Worm (Caenorhabditis elegans): ENCODE measurements around the gene pigm-1.

The pigm-1 gene

ce11 chrII:11347878-11348556, at the start of gene pigm-1, which contains the start of gene B0491.6:
Gene pigm-1 (plus strand): TSS chrII:11348445.
Gene B0491.6 (minus strand): TSS chrII:11348343.
- no peak for TF ChIP-seq T26A8.4 (GFP tag; IDR thresholded peaks at IDR 0.05)
- no peak for TF ChIP-seq nhr-10 (tag; optimal IDR thresholded peaks at IDR 0.05)
- TF ChIP-seq ztf-11 (tag; optimal IDR thresholded peaks at IDR 0.05): no peak
- no peak; the same call in 1 of the 2 replicates for TF ChIP-seq hmg-1.1 (GFP tag; IDR thresholded peaks at IDR 0.05)
- no peak for TF ChIP-seq skn-1 (tag; optimal IDR thresholded peaks at IDR 0.05)
- no peak for TF ChIP-seq ztf-7 (tag; optimal IDR thresholded peaks at IDR 0.05)
- no peak for TF ChIP-seq madf-5 (GFP tag; IDR thresholded peaks at IDR 0.05)
- TF ChIP-seq tra-1 (GFP tag; IDR thresholded peaks at IDR 0.05): no peak
- TF ChIP-seq mdl-1 (tag; optimal IDR thresholded peaks at IDR 0.05): peak in 1 of 2 experiments; percentile 56
- TF ChIP-seq unc-62 (GFP tag; optimal IDR thresholded peaks at IDR 0.05 in 1 of 2): peak in 1 of 2 experiments; percentile 83
- TF ChIP-seq unc-62 (tag; optimal IDR thresholded peaks at IDR 0.05): no peak
- no peak for TF ChIP-seq ama-1 (optimal IDR thresholded peaks at IDR 0.05)
- TF ChIP-seq egl-43 (GFP tag; IDR thresholded peaks at IDR 0.05): no peak
- TF ChIP-seq cey-2 (tag; optimal IDR thresholded peaks at IDR 0.05; ENCODE audit: borderline replicate concordance, insufficient read depth): no peak
- no peak for TF ChIP-seq R02D3.7 (tag; optimal IDR thresholded peaks at IDR 0.05)
- TF ChIP-seq nhr-77 (tag; optimal IDR thresholded peaks at IDR 0.05): no peak
- TF ChIP-seq lsy-2 (tag; optimal IDR thresholded peaks at IDR 0.05): peak; percentile 39 to 82
- no peak for TF ChIP-seq zfp-2 (tag; optimal IDR thresholded peaks at IDR 0.05)
- TF ChIP-seq lin-15B (tag; optimal IDR thresholded peaks at IDR 0.05): no peak
- TF ChIP-seq dve-1 (tag; optimal IDR thresholded peaks at IDR 0.05; ENCODE audit: insufficient read depth): peak; percentile 76
- TF ChIP-seq aly-2 (tag; optimal IDR thresholded peaks at IDR 0.05): no peak
- no peak for TF ChIP-seq ZK337.2 (GFP tag; IDR thresholded peaks at IDR 0.05)
- no peak for TF ChIP-seq dmd-9 (GFP tag; IDR thresholded peaks at IDR 0.05)
- no peak for TF ChIP-seq ceh-28 (tag; optimal IDR thresholded peaks at IDR 0.05)
- no peak for TF ChIP-seq lin-13 (GFP tag; optimal IDR thresholded peaks at IDR 0.05)
- no peak for TF ChIP-seq nhr-111 (GFP tag; optimal IDR thresholded peaks at IDR 0.05)
- no peak for TF ChIP-seq nhr-76 (tag; optimal IDR thresholded peaks at IDR 0.05)
- TF ChIP-seq ceh-20 (GFP tag; IDR thresholded peaks at IDR 0.05): no peak
- TF ChIP-seq nhr-42 (GFP tag; IDR thresholded peaks at IDR 0.05): no peak
- no peak for TF ChIP-seq attf-4 (tag; optimal IDR thresholded peaks at IDR 0.05)
- TF ChIP-seq lin-39 (tag; optimal IDR thresholded peaks at IDR 0.05): no peak
- TF ChIP-seq F44E2.7 (GFP tag; IDR thresholded peaks at IDR 0.05): no peak
- TF ChIP-seq ceh-82 (tag; optimal IDR thresholded peaks at IDR 0.05): no peak
- no peak for TF ChIP-seq D1046.2 (GFP tag; IDR thresholded peaks at IDR 0.05)
- peak; percentile 90 for TF ChIP-seq hlh-30 (tag; optimal IDR thresholded peaks at IDR 0.05; ENCODE audit: insufficient read depth)
- TF ChIP-seq lin-38 (GFP tag; IDR thresholded peaks at IDR 0.05): peak; percentile 76
- TF ChIP-seq rbr-2 (tag; optimal IDR thresholded peaks at IDR 0.05): peak; percentile 62
- no peak for TF ChIP-seq ceh-62 (tag; optimal IDR thresholded peaks at IDR 0.05)
- no peak for TF ChIP-seq egl-27 (tag; optimal IDR thresholded peaks at IDR 0.05)
- TF ChIP-seq Y5F2A.4 (GFP tag; optimal IDR thresholded peaks at IDR 0.05): no peak
- TF ChIP-seq F10B5.3 (tag; optimal IDR thresholded peaks at IDR 0.05): no peak
- TF ChIP-seq gei-8 (GFP tag; optimal IDR thresholded peaks at IDR 0.05): no peak
- TF ChIP-seq F49E8.2 (tag; optimal IDR thresholded peaks at IDR 0.05; ENCODE audit: borderline replicate concordance): no peak
- TF ChIP-seq nhr-41 (GFP tag; IDR thresholded peaks at IDR 0.05): no peak
- no peak for TF ChIP-seq daf-8 (GFP tag; IDR thresholded peaks at IDR 0.05)
- TF ChIP-seq set-16 (GFP tag; IDR thresholded peaks at IDR 0.05): no peak
- TF ChIP-seq ceh-44 (GFP tag; IDR thresholded peaks at IDR 0.05): no peak
- TF ChIP-seq jun-1 (tag; optimal IDR thresholded peaks at IDR 0.05): no peak
- TF ChIP-seq nhr-11 (tag; optimal IDR thresholded peaks at IDR 0.05): peak; percentile 52
- TF ChIP-seq nhr-237 (tag; optimal IDR thresholded peaks at IDR 0.05): no peak
- peak; percentile 47 for TF ChIP-seq dmd-6 (GFP tag; IDR thresholded peaks at IDR 0.05)
- TF ChIP-seq T20F7.1 (GFP tag; optimal IDR thresholded peaks at IDR 0.05): peak; percentile 71

Measured in whole organism, L4 larva.